Worm (Caenorhabditis elegans) whole organism, mixed stage, embryonic: ENCODE results near the gene emb-8.

Experiments
- M03D4.4 ChIP-seq: sonication (generic microtip); optimal IDR thresholded peaks from 2 replicates; lab custom pipeline; 2017; ENCODE audit warnings: mild to moderate bottlenecking, missing genetic modification characterization, missing compliant biosample characterization
- blmp-1 ChIP-seq: fragments of 150-350 bp; optimal IDR thresholded peaks from 2 replicates; lab custom pipeline; 2014; ENCODE audit warnings: missing biosample characterization, missing genetic modification characterization
- ceh-39 ChIP-seq: fragments of 150-350 bp; optimal IDR thresholded peaks from 2 replicates; lab custom pipeline; 2014; ENCODE audit warnings: missing biosample characterization, missing genetic modification characterization
- ces-1 ChIP-seq: fragments of 150-350 bp; optimal IDR thresholded peaks from 2 replicates; lab custom pipeline; 2014; ENCODE audit warnings: missing biosample characterization, missing genetic modification reagents, missing genetic modification characterization
- cnd-1 ChIP-seq: fragments of 200-800 bp; sonication (Bioruptor generic); optimal IDR thresholded peaks from 2 replicates; lab custom pipeline; 2018; ENCODE audit warnings: mild to moderate bottlenecking, missing genetic modification characterization, missing compliant biosample characterization
- elt-1 ChIP-seq: sonication (generic microtip); optimal IDR thresholded peaks from 2 replicates; lab custom pipeline; 2017; ENCODE audit warnings: missing genetic modification characterization, mild to moderate bottlenecking, missing compliant biosample characterization, antibody characterized with exemption, moderate library complexity, borderline replicate concordance; ENCODE audit not compliant: insufficient read depth
- hlh-1 ChIP-seq: fragments of 150-350 bp; optimal IDR thresholded peaks from 2 replicates; lab custom pipeline; 2014; ENCODE audit warnings: missing biosample characterization, missing genetic modification reagents, missing genetic modification characterization
- nhr-12 ChIP-seq: fragments of 150-350 bp; optimal IDR thresholded peaks from 2 replicates; lab custom pipeline; 2014; ENCODE audit warnings: missing biosample characterization, missing genetic modification characterization
- nhr-237 ChIP-seq: fragments of 150-350 bp; optimal IDR thresholded peaks from 2 replicates; lab custom pipeline; 2014; ENCODE audit warnings: missing biosample characterization, missing genetic modification characterization
- sptf-1 ChIP-seq: sonication (generic microtip); optimal IDR thresholded peaks from 2 replicates; lab custom pipeline; 2017; ENCODE audit warnings: mild to moderate bottlenecking, missing genetic modification characterization, moderate library complexity, missing compliant biosample characterization
- unc-62 ChIP-seq: fragments of 150-350 bp; optimal IDR thresholded peaks from 2 replicates; lab custom pipeline; 2014; ENCODE audit warnings: missing biosample characterization, missing genetic modification reagents, missing genetic modification characterization
- ztf-11 ChIP-seq: fragments of 150-350 bp; optimal IDR thresholded peaks from 2 replicates; lab custom pipeline; 2014; ENCODE audit warnings: missing biosample characterization, missing genetic modification characterization

- no peak for TF ChIP-seq M03D4.4 (tag; lab: Kevin White, UChicago)
- TF ChIP-seq unc-62 (GFP tag; lab: Kevin White, UChicago) = no peak
- no peak for TF ChIP-seq ces-1 (GFP tag; lab: Kevin White, UChicago)
- TF ChIP-seq cnd-1 (tag; lab: Kevin White, UChicago) = no peak
- TF ChIP-seq nhr-12 = no peak
- no peak for TF ChIP-seq ceh-39 (tag; lab: Kevin White, UChicago)
- TF ChIP-seq nhr-237 = no peak
- no peak for TF ChIP-seq hlh-1
- TF ChIP-seq elt-1 (tag; lab: Kevin White, UChicago) = no peak
- no peak for TF ChIP-seq ztf-11 (tag; lab: Kevin White, UChicago)
- no peak for TF ChIP-seq blmp-1 (tag; lab: Kevin White, UChicago)
- TF ChIP-seq sptf-1 (tag; lab: Kevin White, UChicago) = no peak
Observed at ce11 chrIII:5248706-5249105, 49.2 kb upstream of the emb-8 start.
